Worm (Caenorhabditis elegans): ENCODE data around the gene mnat-1.

- TF ChIP-seq ztf-29 (GFP tag; IDR thresholded peaks at IDR 0.05) (no peak), flt-1 (GFP tag; IDR thresholded peaks at IDR 0.05) (no peak), klf-2 (GFP tag; conservative IDR thresholded peaks at IDR 0.05) (no peak), ztf-23 (GFP tag; IDR thresholded peaks at IDR 0.05) (no peak), tab-1 (GFP tag; IDR thresholded peaks at IDR 0.05) (no peak), T22C8.4 (GFP tag; IDR thresholded peaks at IDR 0.05) (no peak), ref-1 (GFP tag; conservative IDR thresholded peaks at IDR 0.05) (no peak), med-1 (GFP tag; optimal IDR thresholded peaks at IDR 0.05; ENCODE audit: insufficient read depth) (no peak), cog-1 (tag; optimal IDR thresholded peaks at IDR 0.05) (no peak)
Observed at ce11 chrII:2446727-2447126, 31.7 kb downstream of the mnat-1 start.

All from whole organism, midembryonic.